Fruit fly (Drosophila melanogaster) whole organism, prepupa: ENCODE data around the gene CG33725.
A peak's percentile ranks its signal among the peaks of the same experiment; 100 is the strongest.

Experiments
- Blimp-1 ChIP-seq: fragments of 200-800 bp; sonication (Bioruptor generic); optimal IDR thresholded peaks from 3 replicates; lab custom pipeline; 2017; ENCODE audit warnings: missing biosample characterization, missing genetic modification characterization, mild to moderate bottlenecking, moderate library complexity, missing genetic modification reagents
- CG11294 ChIP-seq: fragments of 200-800 bp; sonication (Bioruptor generic); IDR thresholded peaks from 2 replicates; pipeline ENCODE4 v1.3.6; 2022; ENCODE audit warnings: missing biosample characterization, missing genetic modification characterization
- CG16779 ChIP-seq: fragments of 200-800 bp; sonication (Bioruptor generic); optimal IDR thresholded peaks from 3 replicates; lab custom pipeline; 2017; ENCODE audit warnings: missing biosample characterization, mild to moderate bottlenecking, missing genetic modification characterization
- CG34406 ChIP-seq: fragments of 200-800 bp; sonication (Bioruptor generic); optimal IDR thresholded peaks from 3 replicates; lab custom pipeline; 2016; ENCODE audit warnings: missing biosample characterization, missing genetic modification characterization
- CG8119 ChIP-seq: fragments of 200-800 bp; sonication (Bioruptor generic); IDR thresholded peaks from 3 replicates; pipeline ENCODE4 v1.3.6; 2022; ENCODE audit warnings: missing biosample characterization, missing genetic modification characterization
- CG8319 ChIP-seq: fragments of 200-800 bp; sonication (Bioruptor generic); optimal IDR thresholded peaks from 3 replicates; lab custom pipeline; 2016; ENCODE audit warnings: missing biosample characterization, missing genetic modification characterization
- Ets21C ChIP-seq: fragments of 200-800 bp; sonication (Bioruptor generic); optimal IDR thresholded peaks from 3 replicates; lab custom pipeline; 2016; ENCODE audit warnings: missing biosample characterization, missing genetic modification characterization
- OdsH ChIP-seq: fragments of 200-800 bp; sonication (Bioruptor generic); optimal IDR thresholded peaks from 3 replicates; lab custom pipeline; 2016; ENCODE audit warnings: missing biosample characterization, missing genetic modification characterization
- Smox ChIP-seq: fragments of 200-800 bp; sonication (Bioruptor generic); optimal IDR thresholded peaks from 3 replicates; lab custom pipeline; 2016; ENCODE audit warnings: missing biosample characterization, missing genetic modification characterization
- Sox14 ChIP-seq: fragments of 200-800 bp; sonication (Bioruptor generic); optimal IDR thresholded peaks from 3 replicates; lab custom pipeline; 2016; ENCODE audit warnings: missing biosample characterization, missing genetic modification characterization
- eg ChIP-seq: fragments of 200-800 bp; sonication (Bioruptor generic); IDR thresholded peaks from 3 replicates; pipeline ENCODE4 v1.3.6; 2022; ENCODE audit warnings: missing biosample characterization, missing genetic modification characterization
- spab ChIP-seq: fragments of 200-800 bp; sonication (Bioruptor generic); optimal IDR thresholded peaks from 2 replicates; lab custom pipeline; 2017; ENCODE audit warnings: missing biosample characterization, mild to moderate bottlenecking, missing genetic modification characterization, missing genetic modification reagents
- svp ChIP-seq: fragments of 200-800 bp; sonication (Bioruptor generic); peaks from one replicate; lab custom pipeline; 2016; ENCODE audit warnings: missing biosample characterization, missing genetic modification characterization

DNA sequence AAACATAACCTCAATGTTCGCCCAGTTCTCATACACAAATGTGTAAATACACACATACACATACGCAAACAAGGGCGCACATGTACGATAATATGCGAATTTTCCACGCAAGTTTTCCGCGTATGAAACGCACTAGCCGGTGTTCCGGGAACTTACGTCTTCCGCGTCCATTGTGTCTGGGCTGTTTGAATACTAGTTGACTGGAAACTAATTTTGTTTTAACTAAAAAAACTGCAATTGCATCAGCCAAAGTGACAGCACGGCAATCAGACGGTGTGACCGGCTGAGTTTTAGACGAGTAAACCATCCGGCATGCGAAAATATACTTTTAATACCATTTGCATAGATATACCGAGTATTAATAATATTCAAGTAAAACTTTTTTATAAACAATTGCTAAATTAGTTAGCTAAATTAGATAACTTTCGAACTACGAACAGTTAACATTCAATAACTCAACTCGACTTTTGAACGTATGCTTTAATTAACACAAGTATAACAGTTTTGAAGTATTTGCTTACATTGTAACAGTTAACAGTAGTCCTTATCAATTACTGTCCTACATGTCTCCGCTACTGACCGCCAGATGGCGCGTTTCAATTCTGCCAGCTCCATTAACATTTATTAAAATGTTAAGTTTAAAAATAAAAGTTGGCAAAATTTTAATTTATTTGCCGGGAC is 44.2 kb downstream of the CG33725 start, which contains the start of gene eIF2beta:
- TF ChIP-seq eg (GFP tag; lab: Robert Waterston, UW) (no peak), Smox (GFP tag; lab: Kevin White, UChicago) (peak; percentile 45), OdsH (GFP tag; lab: Kevin White, UChicago) (peak; percentile 41), CG34406 (GFP tag; lab: Kevin White, UChicago) (peak; percentile 14), CG8119 (GFP tag; lab: Robert Waterston, UW) (no peak), CG16779 (tag; lab: Kevin White, UChicago) (no peak), svp (GFP tag; lab: Kevin White, UChicago) (peak; percentile 67), spab (no peak), Ets21C (GFP tag; lab: Kevin White, UChicago) (no peak), Sox14 (GFP tag; lab: Kevin White, UChicago) (peak; percentile 18), CG11294 (no peak), CG8319 (GFP tag; lab: Kevin White, UChicago) (no peak), Blimp-1 (no peak)
